Worm (Caenorhabditis elegans) whole organism, L4 larva: ENCODE results near the gene ZK455.5.

Source experiments
- R02D3.7 ChIP-seq: fragments of 150-350 bp; sonication (generic microtip); optimal IDR thresholded peaks from 3 replicates; lab custom pipeline; 2014; ENCODE audit warnings: missing biosample characterization, missing genetic modification characterization
- Y48G9A.11 ChIP-seq: fragments of 200-800 bp; sonication (Bioruptor generic); IDR thresholded peaks from 2 replicates; pipeline ENCODE4 v1.3.6; 2022; ENCODE audit warnings: missing genetic modification reagents, missing genetic modification characterization, missing compliant biosample characterization
- daf-8 ChIP-seq: fragments of 200-800 bp; sonication (Bioruptor generic); IDR thresholded peaks from 2 replicates; pipeline ENCODE4 v1.3.6; 2022; ENCODE audit warnings: missing genetic modification characterization, missing compliant biosample characterization
- dve-1 ChIP-seq: sonication (generic microtip); optimal IDR thresholded peaks from 2 replicates; lab custom pipeline; 2017; ENCODE audit warnings: antibody characterized with exemption, mild to moderate bottlenecking, missing genetic modification characterization, missing compliant biosample characterization; ENCODE audit not compliant: insufficient read depth
- fos-1 ChIP-seq: fragments of 150-350 bp; optimal IDR thresholded peaks from 2 replicates; lab custom pipeline; 2014; ENCODE audit warnings: missing biosample characterization, missing genetic modification characterization
- lin-29 ChIP-seq: fragments of 200-800 bp; sonication (Bioruptor generic); IDR thresholded peaks from 2 replicates; pipeline ENCODE4 v1.3.6; 2022; ENCODE audit warnings: missing genetic modification reagents, missing genetic modification characterization, missing compliant biosample characterization
- nhr-76 ChIP-seq: fragments of 150-350 bp; optimal IDR thresholded peaks from 2 replicates; lab custom pipeline; 2014; ENCODE audit warnings: missing biosample characterization, missing genetic modification characterization
- php-3 ChIP-seq: fragments of 200-800 bp; sonication (Bioruptor generic); IDR thresholded peaks from 2 replicates; pipeline ENCODE4 v1.3.6; 2022; ENCODE audit warnings: missing genetic modification reagents, missing genetic modification characterization, missing compliant biosample characterization
- snpc-4 ChIP-seq: fragments of 150-350 bp; optimal IDR thresholded peaks from 2 replicates; lab custom pipeline; 2014; ENCODE audit warnings: missing biosample characterization, missing genetic modification characterization
- unc-130 ChIP-seq: sonication (generic microtip); optimal IDR thresholded peaks from 2 replicates; lab custom pipeline; 2016; ENCODE audit warnings: missing genetic modification reagents, missing genetic modification characterization, missing compliant biosample characterization
- ztf-11 ChIP-seq: fragments of 150-350 bp; optimal IDR thresholded peaks from 2 replicates; lab custom pipeline; 2014; ENCODE audit warnings: missing biosample characterization, missing genetic modification characterization

DNA sequence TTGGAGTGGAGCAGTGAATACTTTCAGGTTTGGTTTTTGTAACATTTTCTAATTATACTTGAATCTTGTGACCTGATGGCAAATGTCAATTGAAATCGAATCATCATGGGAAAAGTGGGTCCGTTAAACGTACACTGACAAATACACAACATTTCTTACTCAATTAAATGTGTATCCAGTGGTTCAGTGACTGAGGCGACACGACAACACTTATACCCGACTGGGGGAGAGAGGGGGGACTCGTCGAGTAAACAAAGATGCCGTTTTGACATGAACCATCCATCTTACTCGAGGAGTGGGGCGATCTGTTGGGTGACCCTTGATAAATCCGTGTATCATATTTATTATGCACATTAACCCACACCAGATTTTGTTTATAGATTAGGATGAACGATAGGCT is 42.1 kb upstream of the ZK455.5 start:
- TF ChIP-seq nhr-76 (tag; lab: Kevin White, UChicago) (no peak), php-3 (no peak), snpc-4 (tag; lab: Kevin White, UChicago) (no peak), fos-1 (tag; lab: Kevin White, UChicago) (no peak), dve-1 (tag; lab: Kevin White, UChicago) (no peak), lin-29 (GFP tag; lab: Robert Waterston, UW) (no peak), daf-8 (GFP tag; lab: Robert Waterston, UW) (no peak), ztf-11 (no peak), Y48G9A.11 (GFP tag; lab: Robert Waterston, UW) (no peak), R02D3.7 (tag; lab: Kevin White, UChicago) (no peak), unc-130 (GFP tag; lab: Kevin White, UChicago) (no peak)
